Worm (Caenorhabditis elegans): ENCODE results near the gene unc-53.

Gene unc-53

DNA sequence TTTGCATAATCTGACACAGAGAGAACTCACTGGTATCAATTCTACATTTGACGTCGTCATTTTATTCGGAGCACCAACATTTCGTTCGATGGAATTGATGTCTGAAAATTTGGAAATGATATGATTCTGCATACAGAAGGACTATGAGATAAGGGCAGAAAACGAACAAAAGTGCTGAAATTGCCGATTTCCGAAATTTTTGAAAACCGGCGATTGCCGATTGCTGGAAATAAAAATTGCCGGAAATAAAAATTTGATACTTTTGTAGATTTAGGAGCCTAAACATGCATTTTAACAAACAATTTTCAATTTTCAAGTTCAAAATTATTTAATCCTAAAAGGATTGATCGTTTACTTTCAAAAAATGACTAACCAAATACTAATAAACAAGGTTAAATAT lies at the start of gene unc-53:
TSS of gene unc-53 (minus strand) at position 101 of the 400 bp plus-strand sequence.
- TF ChIP-seq C04F5.9 (tag; optimal IDR thresholded peaks at IDR 0.05) = no peak
- no peak for TF ChIP-seq hlh-17 (GFP tag; optimal IDR thresholded peaks at IDR 0.05; ENCODE audit: borderline replicate concordance)

DNA sequence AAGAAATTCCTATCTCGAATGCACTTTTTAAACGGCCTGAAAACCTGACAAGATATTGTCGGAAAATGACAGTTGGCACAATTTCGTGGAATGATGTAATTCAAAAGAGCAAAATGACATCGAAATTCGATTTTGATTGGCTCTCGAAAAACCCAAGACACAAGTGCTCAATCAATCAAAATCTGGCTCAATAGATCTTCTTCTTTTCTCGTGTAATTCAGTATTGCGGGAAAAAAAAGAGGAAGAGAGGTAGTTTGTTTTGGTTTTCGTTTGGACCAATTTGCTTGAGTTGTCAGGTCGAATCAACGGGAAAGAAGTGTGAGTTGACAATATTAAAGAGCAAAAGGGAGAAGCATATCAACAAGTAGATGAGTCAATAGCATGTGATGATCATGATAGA lies 46.5 kb upstream of the unc-53 start:
- TF ChIP-seq Y116A8C.19 (tag; optimal IDR thresholded peaks at IDR 0.05; ENCODE audit: borderline replicate concordance) (no peak), ceh-82 (tag; optimal IDR thresholded peaks at IDR 0.05) (no peak), nhr-85 (tag) (no peak), tbx-2 (tag; optimal IDR thresholded peaks at IDR 0.05) (no peak), snpc-4 (tag; optimal IDR thresholded peaks at IDR 0.05) (no peak), nhr-28 (tag; optimal IDR thresholded peaks at IDR 0.05) (no peak), isw-1 (GFP tag; IDR thresholded peaks at IDR 0.05) (no peak), alr-1 (tag; optimal IDR thresholded peaks at IDR 0.05; ENCODE audit: borderline replicate concordance) (no peak), sox-4 (tag; optimal IDR thresholded peaks at IDR 0.05) (no peak), nhr-12 (tag; optimal IDR thresholded peaks at IDR 0.05) (no peak), unc-98 (GFP tag; IDR thresholded peaks at IDR 0.05) (no peak), fkh-8 (tag; optimal IDR thresholded peaks at IDR 0.05) (no peak), snu-23 (GFP tag; optimal IDR thresholded peaks at IDR 0.05) (peak; percentile 11), unc-30 (tag; optimal IDR thresholded peaks at IDR 0.05) (no peak), C34B4.2 (tag; optimal IDR thresholded peaks at IDR 0.05) (no peak), hlh-4 (tag; optimal IDR thresholded peaks at IDR 0.05) (no peak), hlh-17 (GFP tag; optimal IDR thresholded peaks at IDR 0.05; ENCODE audit: borderline replicate concordance) (no peak), C16A3.4 (tag; optimal IDR thresholded peaks at IDR 0.05) (no peak), irx-1 (tag; optimal IDR thresholded peaks at IDR 0.05) (no peak), nhr-90 (tag; optimal IDR thresholded peaks at IDR 0.05; ENCODE audit: poor library complexity) (no peak), lin-39 (tag; optimal IDR thresholded peaks at IDR 0.05) (peak; percentile 39), zip-4 (GFP tag; optimal IDR thresholded peaks at IDR 0.05) (no peak), ama-1 (optimal IDR thresholded peaks at IDR 0.05) (no peak), xbp-1 (tag; optimal IDR thresholded peaks at IDR 0.05) (no peak), egl-27 (tag; optimal IDR thresholded peaks at IDR 0.05) (no peak), dpl-1 (GFP tag; optimal IDR thresholded peaks at IDR 0.05) (no peak), nhr-11 (tag; optimal IDR thresholded peaks at IDR 0.05) (no peak), hpl-2 (GFP tag; optimal IDR thresholded peaks at IDR 0.05) (no peak), ztf-4 (tag; optimal IDR thresholded peaks at IDR 0.05) (no peak), pag-3 (tag; optimal IDR thresholded peaks at IDR 0.05; ENCODE audit: borderline replicate concordance, insufficient read depth) (no peak), nhr-71 (tag; optimal IDR thresholded peaks at IDR 0.05) (peak; percentile 67), pax-3 (tag; optimal IDR thresholded peaks at IDR 0.05) (no peak), ets-5 (GFP tag; IDR thresholded peaks at IDR 0.05) (no peak), ztf-11 (tag; optimal IDR thresholded peaks at IDR 0.05) (no peak), tlp-1 (tag; optimal IDR thresholded peaks at IDR 0.05) (no peak), lin-35 (GFP tag; optimal IDR thresholded peaks at IDR 0.05) (peak in 1 of 2 experiments; percentile 13), fkh-10 (GFP tag; optimal IDR thresholded peaks at IDR 0.05) (no peak), lsy-2 (tag; optimal IDR thresholded peaks at IDR 0.05) (peak; percentile 31 to 57), lir-3 (tag; optimal IDR thresholded peaks at IDR 0.05; ENCODE audit: poor library complexity) (no peak), elt-3 (tag; optimal IDR thresholded peaks at IDR 0.05) (no peak), zag-1 (tag; optimal IDR thresholded peaks at IDR 0.05) (no peak), efl-3 (GFP tag; optimal IDR thresholded peaks at IDR 0.05) (no peak), lin-13 (GFP tag; optimal IDR thresholded peaks at IDR 0.05) (no peak), nhr-237 (tag; optimal IDR thresholded peaks at IDR 0.05) (no peak), sup-37 (GFP tag; optimal IDR thresholded peaks at IDR 0.05) (no peak), nhr-19 (GFP tag; conservative IDR thresholded peaks at IDR 0.05) (0 out of 2 replicates have a peak, but pooled peaks have one; percentile 24), mep-1 (tag; optimal IDR thresholded peaks at IDR 0.05) (no peak), vab-15 (tag; optimal IDR thresholded peaks at IDR 0.05) (peak; percentile 22), rnt-1 (tag; optimal IDR thresholded peaks at IDR 0.05) (peak; percentile 66), pqm-1 (tag; optimal IDR thresholded peaks at IDR 0.05) (no peak)
